Fruit fly (Drosophila melanogaster): ENCODE results near the gene CG16782.
A peak's percentile ranks its signal among the peaks of the same experiment; 100 is the strongest.

Gene CG16782

DNA sequence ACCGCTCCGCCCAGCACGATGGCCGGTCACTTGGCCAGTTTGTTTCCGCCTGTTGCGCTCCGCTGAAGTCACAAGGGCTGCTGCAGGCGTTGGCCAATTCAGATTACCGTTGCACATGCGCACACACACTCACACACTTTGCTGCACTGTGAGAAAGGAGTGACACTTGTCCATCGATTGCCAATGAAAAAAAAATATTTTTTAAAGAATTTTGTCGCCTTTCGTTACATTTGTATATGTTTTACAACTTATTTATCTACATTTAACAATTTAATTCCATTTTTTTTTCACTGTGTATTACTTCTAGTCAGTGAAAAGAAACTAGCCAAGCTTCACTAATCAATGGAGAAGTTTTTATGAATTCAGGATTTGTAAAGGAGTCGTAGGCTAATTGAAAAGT is 16.0 kb upstream of the CG16782 start (continued):
- TF ChIP-seq Hr3 (GFP tag; optimal IDR thresholded peaks at IDR 0.05): no peak
- peak; percentile 54 for TF ChIP-seq CG17359 (tag; optimal IDR thresholded peaks at IDR 0.05)
- TF ChIP-seq ATbp (GFP tag; optimal IDR thresholded peaks at IDR 0.05): peak; percentile 21
- TF ChIP-seq lbe (GFP tag; optimal IDR thresholded peaks at IDR 0.05): no peak
- peak; percentile 13; the same call in 1 of the 3 replicates for TF ChIP-seq CG14050 (GFP tag; IDR thresholded peaks at IDR 0.05)
- TF ChIP-seq oc (tag; optimal IDR thresholded peaks at IDR 0.05): peak; percentile 12
- TF ChIP-seq CG13775 (GFP tag; optimal IDR thresholded peaks at IDR 0.05): peak; percentile 21
- TF ChIP-seq zen (tag; optimal IDR thresholded peaks at IDR 0.05): peak; percentile 63
- no peak for TF ChIP-seq zf30C (GFP tag; optimal IDR thresholded peaks at IDR 0.05)
- peak; percentile 44 for TF ChIP-seq unpg (GFP tag; optimal IDR thresholded peaks at IDR 0.05)
- peak; percentile 7 for TF ChIP-seq CG16815 (GFP tag; optimal IDR thresholded peaks at IDR 0.05)
- TF ChIP-seq trh (GFP tag; optimal IDR thresholded peaks at IDR 0.05): no peak
- TF ChIP-seq CG1792 (GFP tag; optimal IDR thresholded peaks at IDR 0.05): no peak
- TF ChIP-seq ham (GFP tag; IDR thresholded peaks at IDR 0.05): no peak
- peak; percentile 8 for TF ChIP-seq Ets97D (GFP tag; optimal IDR thresholded peaks at IDR 0.05)
- TF ChIP-seq CG10543 (GFP tag; optimal IDR thresholded peaks at IDR 0.05): no peak
- TF ChIP-seq Hr39 (optimal IDR thresholded peaks at IDR 0.05): no peak
- peak; percentile 39 for TF ChIP-seq CG15269 (tag; optimal IDR thresholded peaks at IDR 0.05)
- no peak for TF ChIP-seq CHES-1-like (GFP tag; optimal IDR thresholded peaks at IDR 0.05)
- TF ChIP-seq zen2 (GFP tag; IDR thresholded peaks at IDR 0.05; ENCODE audit: partially characterized antibody): no peak
- TF ChIP-seq Bgb (GFP tag; IDR thresholded peaks at IDR 0.05; ENCODE audit: partially characterized antibody): no peak
- peak; percentile 2 for TF ChIP-seq HLH54F (GFP tag; optimal IDR thresholded peaks at IDR 0.05)
- no peak for TF ChIP-seq CG11560 (tag; IDR thresholded peaks at IDR 0.05)
- TF ChIP-seq run (tag; optimal IDR thresholded peaks at IDR 0.05): no peak
- peak; percentile 16 for TF ChIP-seq CG1602 (GFP tag; optimal IDR thresholded peaks at IDR 0.05)
- TF ChIP-seq az2 (GFP tag; optimal IDR thresholded peaks at IDR 0.05): peak; percentile 56
- no peak for TF ChIP-seq Sin3A (optimal IDR thresholded peaks at IDR 0.05)
- no peak for TF ChIP-seq al (GFP tag; IDR thresholded peaks at IDR 0.05)
- TF ChIP-seq CG14441 (GFP tag; IDR thresholded peaks at IDR 0.05): peak; percentile 33; the same call in 1 of the 2 replicates
- no peak for TF ChIP-seq hkb (optimal IDR thresholded peaks at IDR 0.05)
- TF ChIP-seq hkb (GFP tag; IDR thresholded peaks at IDR 0.05): peak; percentile 62
- no peak for TF ChIP-seq bigmax (GFP tag; optimal IDR thresholded peaks at IDR 0.05)
- no peak for TF ChIP-seq CG11456 (GFP tag; IDR thresholded peaks at IDR 0.05)
- no peak for TF ChIP-seq pb (GFP tag; optimal IDR thresholded peaks at IDR 0.05)
- no peak for TF ChIP-seq Fer2 (tag; optimal IDR thresholded peaks at IDR 0.05)
- no peak for TF ChIP-seq CG1832 (GFP tag; optimal IDR thresholded peaks at IDR 0.05)
- TF ChIP-seq bab2 (GFP tag; optimal IDR thresholded peaks at IDR 0.05): peak; percentile 17
- TF ChIP-seq Dip2 (GFP tag; IDR thresholded peaks at IDR 0.05): no peak
- peak in 1 of 2 experiments; percentile 60 for TF ChIP-seq bsh (GFP tag; optimal IDR thresholded peaks at IDR 0.05)
- peak; percentile 90 for TF ChIP-seq sens (GFP tag)
- TF ChIP-seq CG34224 (GFP tag; IDR thresholded peaks at IDR 0.05; ENCODE audit: partially characterized antibody): no peak
- no peak for TF ChIP-seq ash1 (GFP tag; optimal IDR thresholded peaks at IDR 0.05)
- no peak for TF ChIP-seq h (optimal IDR thresholded peaks at IDR 0.05)
- TF ChIP-seq ase (GFP tag; IDR thresholded peaks at IDR 0.05): no peak
- no peak for TF ChIP-seq luna (GFP tag; optimal IDR thresholded peaks at IDR 0.05)
- TF ChIP-seq onecut (GFP tag; IDR thresholded peaks at IDR 0.05): no peak
- TF ChIP-seq crp (GFP tag; optimal IDR thresholded peaks at IDR 0.05): no peak
- TF ChIP-seq Atf6 (GFP tag; IDR thresholded peaks at IDR 0.05): no peak
- TF ChIP-seq CG7271 (tag; optimal IDR thresholded peaks at IDR 0.05): no peak
- no peak for TF ChIP-seq D (optimal IDR thresholded peaks at IDR 0.05)
- TF ChIP-seq D (GFP tag; optimal IDR thresholded peaks at IDR 0.05): peak; percentile 34
- TF ChIP-seq E2f2 (GFP tag; IDR thresholded peaks at IDR 0.05): peak; percentile 26; the same call in 1 of the 2 replicates
- no peak for TF ChIP-seq CG18764 (GFP tag; optimal IDR thresholded peaks at IDR 0.05)
